Worm (Caenorhabditis elegans) whole organism, L1 larva: ENCODE data around the gene ippk-1.
A peak's percentile ranks its signal among the peaks of the same experiment; 100 is the strongest.

Experiments
- F16B12.6 ChIP-seq: fragments of 150-350 bp; optimal IDR thresholded peaks from 2 replicates; lab custom pipeline; 2014; ENCODE audit warnings: missing biosample characterization, missing genetic modification characterization
- aha-1 ChIP-seq: fragments of 150-350 bp; optimal IDR thresholded peaks from 2 replicates; lab custom pipeline; 2014; ENCODE audit warnings: missing biosample characterization, missing genetic modification characterization
- ama-1 ChIP-seq: fragments of 150-350 bp; optimal IDR thresholded peaks from 2 replicates; lab custom pipeline; 2014
- blmp-1 ChIP-seq: fragments of 150-350 bp; optimal IDR thresholded peaks from 2 replicates; lab custom pipeline; 2014; ENCODE audit warnings: missing biosample characterization, missing genetic modification characterization
- ces-1 ChIP-seq: fragments of 150-350 bp; optimal IDR thresholded peaks from 2 replicates; lab custom pipeline; 2014; ENCODE audit warnings: missing biosample characterization, missing genetic modification reagents, missing genetic modification characterization
- dpl-1 ChIP-seq, 3 experiments: fragments of 150-350 bp in 2 of 3; sonication (generic microtip) in 1 of 3; optimal IDR thresholded peaks; 2 replicates each; lab custom pipeline; 2014 to 2017; ENCODE audit warnings: missing biosample characterization in 3 of 3, missing genetic modification characterization in 3 of 3, missing genetic modification reagents in 3 of 3
- efl-1 ChIP-seq, 4 experiments: fragments of 150-350 bp; optimal IDR thresholded peaks in 3 of 4; peaks in 1 of 4; 1 replicate in 1 of 4; 2 replicates in 3 of 4; lab custom pipeline; 2014; ENCODE audit warnings: missing biosample characterization in 2 of 4, missing genetic modification characterization in 2 of 4, missing genetic modification reagents in 2 of 4
- lin-15B ChIP-seq: fragments of 150-350 bp; sonication (generic microtip); optimal IDR thresholded peaks from 3 replicates; lab custom pipeline; 2014; ENCODE audit warnings: missing biosample characterization, missing genetic modification characterization
- lsy-2 ChIP-seq, 2 experiments: fragments of 150-350 bp; optimal IDR thresholded peaks; 2 replicates each; lab custom pipeline; 2014; ENCODE audit warnings: missing biosample characterization in 2 of 2, missing genetic modification characterization in 2 of 2
- nhr-19 ChIP-seq: fragments of 200-800 bp; sonication (Bioruptor generic); conservative IDR thresholded peaks from 2 replicates; pipeline ENCODE4 v1.3.6; 2022; ENCODE audit warnings: missing genetic modification characterization, missing compliant biosample characterization
- nhr-20 ChIP-seq: sonication (generic microtip); optimal IDR thresholded peaks from 2 replicates; lab custom pipeline; 2016; ENCODE audit warnings: mild to moderate bottlenecking, missing genetic modification characterization, missing compliant biosample characterization
- nhr-47 ChIP-seq: sonication (generic microtip); optimal IDR thresholded peaks from 2 replicates; lab custom pipeline; 2016; ENCODE audit warnings: mild to moderate bottlenecking, missing genetic modification characterization, moderate library complexity, missing compliant biosample characterization
- nhr-71 ChIP-seq: sonication (generic microtip); optimal IDR thresholded peaks from 2 replicates; lab custom pipeline; 2016; ENCODE audit warnings: mild to moderate bottlenecking, missing genetic modification characterization, moderate library complexity, missing compliant biosample characterization
- nhr-85 ChIP-seq: sonication (generic microtip); peaks from one replicate; lab custom pipeline; 2016; ENCODE audit warnings: missing genetic modification characterization, inconsistent platforms, missing compliant biosample characterization
- skn-1 ChIP-seq: fragments of 150-350 bp; optimal IDR thresholded peaks from 2 replicates; lab custom pipeline; 2014; ENCODE audit warnings: missing biosample characterization, missing genetic modification characterization
- snu-23 ChIP-seq: sonication (generic microtip); optimal IDR thresholded peaks from 2 replicates; lab custom pipeline; 2016; ENCODE audit warnings: missing genetic modification characterization, missing compliant biosample characterization
- sup-37 ChIP-seq: fragments of 200-800 bp; sonication (Bioruptor generic); optimal IDR thresholded peaks from 2 replicates; lab custom pipeline; 2018; ENCODE audit warnings: mild to moderate bottlenecking, missing genetic modification characterization, missing compliant biosample characterization

Gene ippk-1

DNA sequence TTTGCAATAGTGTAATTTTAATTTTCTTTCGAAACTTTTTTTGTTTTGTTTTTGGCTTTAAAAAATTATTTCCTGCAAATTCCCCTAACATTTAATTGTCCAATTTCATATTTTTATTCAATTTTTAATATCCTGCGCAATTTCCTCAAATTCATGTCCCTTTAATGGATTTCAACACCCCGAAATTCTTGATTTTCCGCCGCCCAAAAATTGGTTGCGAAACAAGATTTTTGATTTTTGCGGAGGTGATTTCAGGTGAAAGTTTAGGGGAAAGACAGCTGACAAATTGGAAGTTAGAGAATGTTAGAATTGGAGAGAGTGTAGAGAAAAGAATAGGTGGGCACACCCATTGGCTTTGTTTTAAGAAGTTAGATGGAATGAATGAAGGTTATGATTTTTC is 52.3 kb downstream of the ippk-1 start:
- TF ChIP-seq ces-1 (no peak), nhr-20 (tag; lab: Kevin White, UChicago) (peak; percentile 5), lin-15B (tag; lab: Kevin White, UChicago) (no peak), sup-37 (peak; percentile 5), aha-1 (tag; lab: Kevin White, UChicago) (no peak), blmp-1 (tag; lab: Kevin White, UChicago) (peak; percentile 92), nhr-85 (peak; percentile 70), skn-1 (tag; lab: Kevin White, UChicago) (peak; percentile 78), efl-1 (optimal IDR thresholded peaks at IDR 0.05; lab: Kevin White, UChicago) (peak; percentile 0 to 7), efl-1 (GFP tag; optimal IDR thresholded peaks at IDR 0.05 in 1 of 2; lab: Kevin White, UChicago) (peak in 1 of 2 experiments; percentile 66), snu-23 (GFP tag; lab: Kevin White, UChicago) (peak; percentile 18), nhr-47 (tag; lab: Kevin White, UChicago) (peak; percentile 13), nhr-19 (GFP tag; lab: Robert Waterston, UW) (no peak), ama-1 (lab: Kevin White, UChicago) (peak; percentile 27), dpl-1 (GFP tag; optimal IDR thresholded peaks at IDR 0.05; lab: Kevin White, UChicago) (peak in 1 of 3 experiments; percentile 10), lsy-2 (tag; optimal IDR thresholded peaks at IDR 0.05; lab: Kevin White, UChicago) (peak; percentile 14 to 39), nhr-71 (peak; percentile 31)
- TF ChIP-seq, all 84 proteins: peak for 12

- TF ChIP-seq F16B12.6 (tag; lab: Kevin White, UChicago) (no peak), nhr-85 (peak; percentile 60)
These were observed 56.0 kb downstream of the ippk-1 start for ce11 chrII:12098716-12099115.
